Worm (Caenorhabditis elegans) whole organism, L4 larva: ENCODE data around the gene ric-4.

Experiments used
- mxl-2 ChIP-seq: fragments of 200-800 bp; sonication (Bioruptor generic); conservative IDR thresholded peaks from 2 replicates; pipeline ENCODE4 v1.3.6; 2022; ENCODE audit warnings: missing genetic modification reagents, missing genetic modification characterization, missing compliant biosample characterization
- zag-1 ChIP-seq: fragments of 150-350 bp; optimal IDR thresholded peaks from 2 replicates; lab custom pipeline; 2014; ENCODE audit warnings: missing biosample characterization, missing genetic modification characterization

DNA sequence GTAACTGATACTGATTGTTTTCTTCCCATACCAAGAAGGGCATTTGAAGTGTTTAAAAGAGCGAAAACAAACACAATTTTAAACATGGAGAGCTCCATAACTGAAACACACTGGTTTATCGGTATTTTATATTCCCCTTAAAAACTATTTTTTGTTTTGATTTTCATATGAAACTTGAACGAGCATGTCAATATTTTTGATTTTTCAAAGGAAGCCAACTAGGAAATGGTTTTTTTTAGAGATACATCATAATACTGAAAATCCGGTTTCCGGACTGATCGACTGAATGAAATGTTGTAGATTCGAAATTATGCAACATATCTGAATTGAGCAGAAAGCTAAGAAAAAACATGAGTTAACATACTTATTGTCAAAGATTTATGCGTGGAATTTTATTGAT, 42.8 kb downstream of the ric-4 start, which contains the start of gene ttr-19:
- TF ChIP-seq mxl-2 (GFP tag; lab: Robert Waterston, UW), result no peak
- TF ChIP-seq zag-1, result no peak
